Worm (Caenorhabditis elegans) whole organism, mixed stage, embryonic: ENCODE measurements around the gene rfc-1.

Source experiments
- lin-13 ChIP-seq: fragments of 150-350 bp; optimal IDR thresholded peaks from 2 replicates; lab custom pipeline; 2014; ENCODE audit warnings: missing biosample characterization, missing genetic modification characterization
- unc-39 ChIP-seq: fragments of 150-350 bp; optimal IDR thresholded peaks from 2 replicates; lab custom pipeline; 2014; ENCODE audit warnings: missing biosample characterization, missing genetic modification characterization
- unc-62 ChIP-seq: fragments of 150-350 bp; optimal IDR thresholded peaks from 2 replicates; lab custom pipeline; 2014; ENCODE audit warnings: missing biosample characterization, missing genetic modification reagents, missing genetic modification characterization
- ztf-11 ChIP-seq: fragments of 150-350 bp; optimal IDR thresholded peaks from 2 replicates; lab custom pipeline; 2014; ENCODE audit warnings: missing biosample characterization, missing genetic modification characterization

DNA sequence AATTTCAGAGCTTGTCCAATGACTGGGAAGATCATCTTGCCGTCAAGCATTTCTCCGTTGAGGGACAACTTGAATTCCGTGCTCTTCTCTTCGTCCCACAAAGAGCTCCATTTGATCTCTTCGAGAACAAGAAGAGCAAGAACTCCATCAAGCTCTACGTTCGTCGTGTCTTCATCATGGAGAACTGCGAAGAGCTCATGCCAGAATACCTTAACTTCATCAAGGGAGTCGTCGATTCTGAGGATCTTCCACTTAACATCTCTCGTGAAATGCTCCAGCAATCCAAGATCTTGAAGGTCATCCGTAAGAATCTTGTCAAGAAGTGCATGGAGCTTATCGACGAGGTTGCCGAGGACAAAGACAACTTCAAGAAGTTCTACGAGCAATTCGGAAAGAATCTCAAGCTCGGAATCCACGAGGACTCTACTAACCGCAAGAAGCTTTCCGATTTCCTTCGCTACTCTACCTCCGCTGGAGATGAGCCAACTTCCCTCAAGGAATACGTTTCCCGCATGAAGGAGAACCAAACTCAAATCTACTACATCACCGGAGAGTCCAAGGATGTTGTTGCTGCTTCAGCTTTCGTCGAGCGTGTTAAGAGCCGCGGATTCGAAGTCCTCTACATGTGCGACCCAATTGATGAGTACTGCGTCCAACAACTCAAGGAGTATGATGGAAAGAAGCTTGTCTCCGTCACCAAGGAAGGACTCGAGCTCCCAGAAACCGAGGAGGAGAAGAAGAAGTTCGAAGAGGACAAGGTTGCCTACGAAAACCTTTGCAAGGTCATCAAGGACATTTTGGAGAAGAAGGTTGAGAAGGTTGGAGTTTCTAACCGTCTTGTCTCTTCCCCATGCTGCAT lies 41.6 kb upstream of the rfc-1 start:
- TF ChIP-seq lin-13 (tag; lab: Kevin White, UChicago) = no peak
- no peak for TF ChIP-seq unc-62 (GFP tag; lab: Kevin White, UChicago)
- TF ChIP-seq ztf-11 (tag; lab: Kevin White, UChicago) = no peak
- no peak for TF ChIP-seq unc-39 (tag; lab: Kevin White, UChicago)
